Fruit fly (Drosophila melanogaster): ENCODE measurements around the gene kst.

DNA sequence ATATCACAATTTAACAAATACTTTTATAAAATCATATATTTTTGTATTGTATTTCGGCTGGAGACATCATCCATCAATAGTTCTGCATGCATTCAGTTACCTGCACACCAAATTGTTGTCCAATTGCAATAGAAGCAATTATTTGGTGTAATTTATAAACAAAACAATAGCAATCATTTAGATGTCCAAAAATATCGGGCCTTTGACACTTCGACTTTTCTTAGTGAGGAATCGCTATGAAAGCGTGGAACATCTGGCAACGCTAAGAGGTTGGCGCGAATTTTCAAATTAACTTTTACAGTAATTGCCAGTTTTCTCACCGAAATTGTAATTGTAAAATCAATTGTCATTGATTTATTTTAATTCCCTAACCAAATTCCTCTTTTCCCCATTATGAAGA is 1.9 kb upstream of the kst start, which contains the start of gene CG14969:
- no peak for TF ChIP-seq slp2 (GFP tag; optimal IDR thresholded peaks at IDR 0.05)
- no peak for TF ChIP-seq nom (GFP tag; optimal IDR thresholded peaks at IDR 0.05)
- no peak for TF ChIP-seq CG31224 (GFP tag; IDR thresholded peaks at IDR 0.05)
- peak; percentile 24 for TF ChIP-seq phol (tag; optimal IDR thresholded peaks at IDR 0.05)
- no peak for TF ChIP-seq TFAM (GFP tag; optimal IDR thresholded peaks at IDR 0.05)
- TF ChIP-seq Abd-B (GFP tag; optimal IDR thresholded peaks at IDR 0.05), result no peak
- no peak for TF ChIP-seq CG16779 (GFP tag; IDR thresholded peaks at IDR 0.05)
- TF ChIP-seq ems (GFP tag; optimal IDR thresholded peaks at IDR 0.05), result no peak
- no peak for TF ChIP-seq ttk (GFP tag; IDR thresholded peaks at IDR 0.05)
- TF ChIP-seq lov (optimal IDR thresholded peaks at IDR 0.05), result no peak
- TF ChIP-seq lov (GFP tag; IDR thresholded peaks at IDR 0.05), result no peak
- no peak; the same call in 1 of the 2 replicates for TF ChIP-seq ato (GFP tag; IDR thresholded peaks at IDR 0.05; ENCODE audit: partially characterized antibody)
